Worm (Caenorhabditis elegans): ENCODE results near the gene ZC395.11.
A peak's percentile ranks its signal among the peaks of the same experiment; 100 is the strongest.

The ZC395.11 gene

DNA sequence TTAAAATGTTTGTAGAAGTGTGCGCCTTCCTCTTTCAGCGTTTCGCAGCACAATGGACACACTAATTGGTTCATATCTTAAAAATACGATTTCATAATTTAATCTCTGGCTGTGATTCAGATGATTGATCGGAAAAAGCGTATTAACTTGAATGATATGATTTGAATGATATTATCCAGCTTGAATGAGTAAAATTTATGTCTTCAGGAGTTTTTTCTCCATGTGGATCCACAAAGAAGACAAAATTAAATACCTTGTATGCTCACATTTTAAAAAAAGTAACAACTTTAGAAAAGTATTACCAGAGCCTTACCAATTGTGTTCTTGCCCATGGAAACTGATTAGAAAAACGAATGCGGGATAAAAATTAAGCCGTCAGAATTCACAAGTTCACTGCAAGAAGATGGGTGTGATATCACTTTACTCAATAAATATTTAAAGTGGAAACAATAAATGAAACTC, 12.7 kb downstream of the ZC395.11 start, which contains the start of gene ztf-8 (continued):
- TF ChIP-seq lir-3 (tag; optimal IDR thresholded peaks at IDR 0.05), result no peak

DNA sequence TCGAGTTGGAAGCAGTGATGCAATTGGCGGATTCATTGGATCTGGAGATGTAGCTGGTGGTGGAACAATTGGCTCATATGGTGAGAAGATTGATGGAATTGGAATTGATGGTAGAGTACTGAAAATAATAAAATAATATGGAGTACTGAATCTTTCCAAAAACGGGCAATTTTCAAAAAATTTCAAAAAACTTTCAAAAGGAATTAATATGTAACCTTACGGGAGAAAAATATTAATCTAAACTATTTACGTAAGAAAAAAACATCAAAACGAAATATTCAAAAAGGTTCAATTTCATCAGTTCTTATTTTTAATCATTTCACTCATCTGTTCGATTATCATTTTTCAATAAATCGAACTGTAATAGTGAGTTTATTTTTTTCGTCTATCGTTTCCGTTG, 16.3 kb downstream of the ZC395.11 start, which contains the start of gene ZC395.4:
TSS of gene ZC395.4 (plus strand) at position 301 of the 400 bp plus-strand sequence.
- TF ChIP-seq lin-38 (GFP tag; IDR thresholded peaks at IDR 0.05) (no peak), vab-7 (GFP tag; IDR thresholded peaks at IDR 0.05) (no peak), daf-12 (tag; optimal IDR thresholded peaks at IDR 0.05) (no peak), unc-62 (GFP tag; optimal IDR thresholded peaks at IDR 0.05 in 1 of 2) (no peak), unc-62 (tag; optimal IDR thresholded peaks at IDR 0.05) (no peak)

DNA sequence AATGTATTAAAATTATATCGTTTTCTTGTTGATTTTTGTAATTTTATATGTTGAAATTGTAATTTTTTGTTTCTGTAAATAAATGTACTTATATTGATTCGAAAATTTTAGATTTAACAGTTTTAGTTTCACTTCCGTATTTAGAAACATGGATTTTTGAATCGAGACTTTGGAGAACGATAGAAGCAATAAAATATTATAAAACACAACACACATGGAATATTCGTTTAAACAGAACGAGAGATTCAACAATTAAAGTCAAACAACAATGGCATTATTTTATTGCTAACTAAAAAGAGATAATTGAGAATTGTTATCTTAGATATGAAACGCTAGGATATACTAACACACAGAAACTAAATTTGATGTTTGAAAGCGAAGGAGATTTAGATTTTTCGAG, 17.6 kb downstream of the ZC395.11 start:
- TF ChIP-seq dve-1 (tag; optimal IDR thresholded peaks at IDR 0.05; ENCODE audit: insufficient read depth) (peak; percentile 62), nhr-77 (tag; optimal IDR thresholded peaks at IDR 0.05) (peak; percentile 83), mep-1 (tag; optimal IDR thresholded peaks at IDR 0.05) (peak; percentile 38), daf-16 (GFP tag; optimal IDR thresholded peaks at IDR 0.05) (no peak), daf-16 (tag; optimal IDR thresholded peaks at IDR 0.05) (peak; percentile 64), nhr-42 (GFP tag; IDR thresholded peaks at IDR 0.05) (no peak), ama-1 (optimal IDR thresholded peaks at IDR 0.05) (no peak), F49E8.2 (tag; optimal IDR thresholded peaks at IDR 0.05; ENCODE audit: borderline replicate concordance) (no peak)

DNA sequence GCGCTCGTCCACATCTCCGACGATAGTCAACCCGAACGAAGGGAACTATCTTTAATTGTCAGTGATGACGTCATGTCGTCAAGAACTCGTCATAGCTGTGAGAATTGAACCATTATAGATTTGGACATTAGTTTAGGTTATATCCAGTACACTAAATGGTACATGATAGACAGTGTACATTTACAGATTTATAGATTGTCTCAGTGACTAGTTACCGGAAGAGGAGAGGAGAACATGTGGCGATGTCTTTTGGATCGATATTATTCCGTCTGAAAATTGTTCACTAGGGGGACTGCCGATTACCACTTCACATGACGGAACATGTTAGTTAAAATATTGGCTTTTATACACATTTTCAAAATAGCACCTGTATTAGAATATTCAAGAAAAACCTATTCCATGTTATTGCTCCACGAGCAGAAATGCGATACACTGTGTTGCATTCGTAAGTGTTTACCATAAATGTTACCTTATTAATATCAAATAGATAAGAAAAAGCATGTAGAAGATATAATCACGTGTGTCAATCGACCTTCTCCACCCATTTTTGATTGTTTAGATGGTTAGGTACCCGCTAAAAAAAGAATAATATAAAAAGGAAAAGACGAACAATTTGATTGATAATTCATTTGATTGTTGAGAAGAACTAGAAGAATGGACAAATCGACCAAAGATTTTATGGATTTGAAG, 18.7 kb downstream of the ZC395.11 start, which contains the start of gene ZC395.5:
TSS of gene ZC395.5 (plus strand) at position 632 of the 690 bp plus-strand sequence.
- no peak for TF ChIP-seq R02D3.7 (tag; optimal IDR thresholded peaks at IDR 0.05)
- no peak for TF ChIP-seq arid-1 (GFP tag; conservative IDR thresholded peaks at IDR 0.05)
- TF ChIP-seq mdl-1 (tag; optimal IDR thresholded peaks at IDR 0.05), result peak in 1 of 2 experiments; percentile 27
- TF ChIP-seq fkh-10 (GFP tag; optimal IDR thresholded peaks at IDR 0.05), result no peak
- no peak for TF ChIP-seq Y48G9A.11 (GFP tag; IDR thresholded peaks at IDR 0.05)
- TF ChIP-seq egl-27 (tag; optimal IDR thresholded peaks at IDR 0.05), result no peak
- no peak for TF ChIP-seq hmg-1.1 (GFP tag; IDR thresholded peaks at IDR 0.05)
- no peak for TF ChIP-seq zag-1 (tag; optimal IDR thresholded peaks at IDR 0.05)
- TF ChIP-seq unc-130 (GFP tag; optimal IDR thresholded peaks at IDR 0.05), result no peak
- no peak for TF ChIP-seq zip-2 (tag; optimal IDR thresholded peaks at IDR 0.05)
- TF ChIP-seq F49E8.2 (tag; optimal IDR thresholded peaks at IDR 0.05; ENCODE audit: borderline replicate concordance), result no peak
- no peak for TF ChIP-seq madf-9 (GFP tag; conservative IDR thresholded peaks at IDR 0.05)
- TF ChIP-seq nhr-76 (tag; optimal IDR thresholded peaks at IDR 0.05), result no peak
- no peak for TF ChIP-seq hlh-30 (tag; optimal IDR thresholded peaks at IDR 0.05; ENCODE audit: insufficient read depth)
- no peak for TF ChIP-seq spr-3 (GFP tag; optimal IDR thresholded peaks at IDR 0.05)
- peak; percentile 23 for TF ChIP-seq hlh-11 (tag; optimal IDR thresholded peaks at IDR 0.05)
- no peak for TF ChIP-seq F37D6.2 (tag; optimal IDR thresholded peaks at IDR 0.05)
- TF ChIP-seq nhr-6 (tag; optimal IDR thresholded peaks at IDR 0.05), result no peak
- no peak for TF ChIP-seq nhr-10 (tag; optimal IDR thresholded peaks at IDR 0.05)
- TF ChIP-seq daf-16 (GFP tag; optimal IDR thresholded peaks at IDR 0.05), result no peak
- TF ChIP-seq daf-16 (tag; optimal IDR thresholded peaks at IDR 0.05), result peak; percentile 96
- TF ChIP-seq unc-39 (tag; optimal IDR thresholded peaks at IDR 0.05), result no peak
- TF ChIP-seq ceh-82 (tag; optimal IDR thresholded peaks at IDR 0.05), result no peak
- no peak for TF ChIP-seq ZK337.2 (GFP tag; IDR thresholded peaks at IDR 0.05)
- no peak for TF ChIP-seq zfp-3 (GFP tag; conservative IDR thresholded peaks at IDR 0.05)
- peak; percentile 81 for TF ChIP-seq dve-1 (tag; optimal IDR thresholded peaks at IDR 0.05; ENCODE audit: insufficient read depth)
- no peak for TF ChIP-seq F26F4.8 (GFP tag; conservative IDR thresholded peaks at IDR 0.05)
- TF ChIP-seq nhr-25 (tag; optimal IDR thresholded peaks at IDR 0.05; ENCODE audit: borderline replicate concordance, insufficient read depth), result no peak
- 0 out of 2 replicates have a peak, but pooled peaks have one; percentile 44 for TF ChIP-seq php-3 (GFP tag; IDR thresholded peaks at IDR 0.05)
- no peak for TF ChIP-seq duxl-1 (tag; optimal IDR thresholded peaks at IDR 0.05; ENCODE audit: poor library complexity)
- no peak for TF ChIP-seq ceh-62 (tag; optimal IDR thresholded peaks at IDR 0.05)
- TF ChIP-seq T20F7.1 (GFP tag; optimal IDR thresholded peaks at IDR 0.05), result peak; percentile 10
- TF ChIP-seq vab-7 (GFP tag; IDR thresholded peaks at IDR 0.05), result no peak
- TF ChIP-seq Y5F2A.4 (GFP tag; optimal IDR thresholded peaks at IDR 0.05), result no peak
- no peak for TF ChIP-seq ztf-11 (tag; optimal IDR thresholded peaks at IDR 0.05)
- TF ChIP-seq D1046.2 (GFP tag; IDR thresholded peaks at IDR 0.05), result no peak

All from whole organism, L4 larva.